Worm (Caenorhabditis elegans) whole organism, L4 larva: ENCODE data around the gene trpp-6.
A peak's percentile ranks its signal among the peaks of the same experiment; 100 is the strongest.

Experiments
- T26A8.4 ChIP-seq: fragments of 200-800 bp; sonication (Bioruptor generic); IDR thresholded peaks from 2 replicates; pipeline ENCODE4 v1.3.6; 2022; ENCODE audit warnings: missing genetic modification characterization, missing compliant biosample characterization
- Y5F2A.4 ChIP-seq: fragments of 200-800 bp; sonication (Bioruptor generic); optimal IDR thresholded peaks from 2 replicates; lab custom pipeline; 2018; ENCODE audit warnings: mild to moderate bottlenecking, missing genetic modification characterization, missing compliant biosample characterization
- aha-1 ChIP-seq: fragments of 150-350 bp; peaks from one replicate; lab custom pipeline; 2014; ENCODE audit warnings: missing biosample characterization, missing genetic modification characterization
- ceh-20 ChIP-seq: fragments of 200-800 bp; sonication (Bioruptor generic); IDR thresholded peaks from 2 replicates; pipeline ENCODE4 v1.3.6; 2022; ENCODE audit warnings: missing genetic modification reagents, missing genetic modification characterization, missing compliant biosample characterization
- ceh-32 ChIP-seq: sonication (generic microtip); optimal IDR thresholded peaks from 2 replicates; lab custom pipeline; 2016; ENCODE audit warnings: mild to moderate bottlenecking, missing genetic modification characterization, missing compliant biosample characterization; ENCODE audit not compliant: poor library complexity
- ctbp-1 ChIP-seq: fragments of 200-800 bp; sonication (Bioruptor generic); IDR thresholded peaks from 2 replicates; pipeline ENCODE4 v1.3.6; 2022; ENCODE audit warnings: missing genetic modification reagents, missing genetic modification characterization, missing compliant biosample characterization
- daf-12 ChIP-seq: fragments of 150-350 bp; optimal IDR thresholded peaks from 2 replicates; lab custom pipeline; 2014; ENCODE audit warnings: missing biosample characterization, missing genetic modification reagents, missing genetic modification characterization
- daf-16 ChIP-seq, 3 experiments: sonication (generic microtip); optimal IDR thresholded peaks; 2 replicates each; lab custom pipeline; 2016 to 2017; ENCODE audit warnings: missing genetic modification characterization in 3 of 3, missing genetic modification reagents in 3 of 3, mild to moderate bottlenecking in 2 of 3, missing compliant biosample characterization in 2 of 3, missing biosample characterization in 1 of 3, moderate library complexity in 1 of 3
- daf-8 ChIP-seq: fragments of 200-800 bp; sonication (Bioruptor generic); IDR thresholded peaks from 2 replicates; pipeline ENCODE4 v1.3.6; 2022; ENCODE audit warnings: missing genetic modification characterization, missing compliant biosample characterization
- dmd-6 ChIP-seq: fragments of 200-800 bp; sonication (Bioruptor generic); IDR thresholded peaks from 2 replicates; pipeline ENCODE4 v1.3.6; 2022; ENCODE audit warnings: missing genetic modification reagents, missing genetic modification characterization, missing compliant biosample characterization
- dmd-8 ChIP-seq: fragments of 200-800 bp; sonication (Bioruptor generic); IDR thresholded peaks from 2 replicates; pipeline ENCODE4 v1.3.6; 2022; ENCODE audit warnings: missing genetic modification characterization, missing compliant biosample characterization
- dpl-1 ChIP-seq: fragments of 150-350 bp; optimal IDR thresholded peaks from 2 replicates; lab custom pipeline; 2014; ENCODE audit warnings: missing biosample characterization, missing genetic modification reagents, missing genetic modification characterization
- duxl-1 ChIP-seq: sonication (generic microtip); optimal IDR thresholded peaks from 2 replicates; lab custom pipeline; 2016; ENCODE audit warnings: mild to moderate bottlenecking, missing genetic modification characterization, moderate library complexity, missing compliant biosample characterization; ENCODE audit not compliant: poor library complexity
- dve-1 ChIP-seq: sonication (generic microtip); optimal IDR thresholded peaks from 2 replicates; lab custom pipeline; 2017; ENCODE audit warnings: antibody characterized with exemption, mild to moderate bottlenecking, missing genetic modification characterization, missing compliant biosample characterization; ENCODE audit not compliant: insufficient read depth
- egl-43 ChIP-seq: fragments of 200-800 bp; sonication (Bioruptor generic); IDR thresholded peaks from 2 replicates; pipeline ENCODE4 v1.3.6; 2022; ENCODE audit warnings: missing genetic modification reagents, missing genetic modification characterization, missing compliant biosample characterization
- fkh-10 ChIP-seq: fragments of 150-350 bp; optimal IDR thresholded peaks from 2 replicates; lab custom pipeline; 2014; ENCODE audit warnings: missing biosample characterization, missing genetic modification reagents, missing genetic modification characterization
- hlh-11 ChIP-seq: fragments of 200-800 bp; sonication (Bioruptor generic); optimal IDR thresholded peaks from 2 replicates; lab custom pipeline; 2018; ENCODE audit warnings: mild to moderate bottlenecking, missing genetic modification characterization, missing compliant biosample characterization
- hlh-30 ChIP-seq: sonication (generic microtip); optimal IDR thresholded peaks from 2 replicates; lab custom pipeline; 2017; ENCODE audit warnings: antibody characterized with exemption, mild to moderate bottlenecking, missing genetic modification characterization, missing compliant biosample characterization; ENCODE audit not compliant: insufficient read depth
- hmg-1.1 ChIP-seq: fragments of 200-800 bp; sonication (Bioruptor generic); IDR thresholded peaks from 2 replicates; pipeline ENCODE4 v1.3.6; 2022; ENCODE audit warnings: missing genetic modification reagents, missing genetic modification characterization, missing compliant biosample characterization
- jun-1 ChIP-seq: fragments of 150-350 bp; optimal IDR thresholded peaks from 2 replicates; lab custom pipeline; 2014; ENCODE audit warnings: missing biosample characterization, missing genetic modification reagents, missing genetic modification characterization
- lin-29 ChIP-seq: fragments of 200-800 bp; sonication (Bioruptor generic); IDR thresholded peaks from 2 replicates; pipeline ENCODE4 v1.3.6; 2022; ENCODE audit warnings: missing genetic modification reagents, missing genetic modification characterization, missing compliant biosample characterization
- lin-39 ChIP-seq: fragments of 150-350 bp; optimal IDR thresholded peaks from 2 replicates; lab custom pipeline; 2014; ENCODE audit warnings: missing biosample characterization, missing genetic modification reagents, missing genetic modification characterization
- lsy-2 ChIP-seq, 2 experiments: fragments of 150-350 bp in 1 of 2; sonication (generic microtip) in 1 of 2; optimal IDR thresholded peaks; 2 replicates each; lab custom pipeline; 2014 to 2017; ENCODE audit warnings: missing biosample characterization in 2 of 2, missing genetic modification characterization in 2 of 2
- madf-9 ChIP-seq: fragments of 200-800 bp; sonication (Bioruptor generic); conservative IDR thresholded peaks from 2 replicates; pipeline ENCODE4 v1.3.6; 2022; ENCODE audit warnings: missing genetic modification reagents, missing genetic modification characterization, missing compliant biosample characterization
- mdl-1 ChIP-seq, 2 experiments: fragments of 150-350 bp in 1 of 2; sonication (generic microtip) in 1 of 2; optimal IDR thresholded peaks; 2 replicates each; lab custom pipeline; 2014 to 2017; ENCODE audit warnings: missing biosample characterization in 2 of 2, missing genetic modification characterization in 2 of 2
- mep-1 ChIP-seq: fragments of 150-350 bp; sonication (generic microtip); optimal IDR thresholded peaks from 3 replicates; lab custom pipeline; 2014; ENCODE audit warnings: missing biosample characterization, missing genetic modification characterization
- mes-2 ChIP-seq: sonication (generic microtip); optimal IDR thresholded peaks from 2 replicates; lab custom pipeline; 2016; ENCODE audit warnings: missing genotype, mild to moderate bottlenecking, missing genetic modification characterization, missing compliant biosample characterization; ENCODE audit not compliant: poor library complexity, severe bottlenecking
- mxl-3 ChIP-seq: fragments of 200-800 bp; sonication (Bioruptor generic); optimal IDR thresholded peaks from 2 replicates; lab custom pipeline; 2018; ENCODE audit warnings: mild to moderate bottlenecking, missing genetic modification characterization, missing compliant biosample characterization
- nhr-102 ChIP-seq: sonication (generic microtip); optimal IDR thresholded peaks from 2 replicates; lab custom pipeline; 2016; ENCODE audit warnings: mild to moderate bottlenecking, missing genetic modification characterization, moderate library complexity, missing compliant biosample characterization
- nhr-11 ChIP-seq: fragments of 150-350 bp; optimal IDR thresholded peaks from 2 replicates; lab custom pipeline; 2014; ENCODE audit warnings: missing biosample characterization, missing genetic modification characterization
- nhr-28 ChIP-seq: fragments of 150-350 bp; optimal IDR thresholded peaks from 2 replicates; lab custom pipeline; 2014; ENCODE audit warnings: missing biosample characterization, missing genetic modification characterization
- nhr-42 ChIP-seq: fragments of 200-800 bp; sonication (Bioruptor generic); IDR thresholded peaks from 2 replicates; pipeline ENCODE4 v1.3.6; 2022; ENCODE audit warnings: missing genetic modification characterization, missing compliant biosample characterization
- nhr-48 ChIP-seq: sonication (generic microtip); optimal IDR thresholded peaks from 2 replicates; lab custom pipeline; 2016; ENCODE audit warnings: mild to moderate bottlenecking, missing genetic modification characterization, missing compliant biosample characterization
- nhr-6 ChIP-seq: fragments of 150-350 bp; optimal IDR thresholded peaks from 2 replicates; lab custom pipeline; 2014; ENCODE audit warnings: missing biosample characterization, missing genetic modification characterization
- pqm-1 ChIP-seq: sonication (generic microtip); optimal IDR thresholded peaks from 2 replicates; lab custom pipeline; 2017; ENCODE audit warnings: missing biosample characterization, missing genetic modification characterization
- rbr-2 ChIP-seq: sonication (generic microtip); optimal IDR thresholded peaks from 2 replicates; lab custom pipeline; 2016; ENCODE audit warnings: missing genotype, missing genetic modification characterization, missing compliant biosample characterization
- saeg-2 ChIP-seq: fragments of 200-800 bp; sonication (Bioruptor generic); IDR thresholded peaks from 2 replicates; pipeline ENCODE4 v1.3.6; 2022; ENCODE audit warnings: missing genetic modification reagents, missing genetic modification characterization, missing compliant biosample characterization
- spr-3 ChIP-seq: fragments of 200-800 bp; sonication (Bioruptor generic); optimal IDR thresholded peaks from 2 replicates; lab custom pipeline; 2018; ENCODE audit warnings: mild to moderate bottlenecking, missing genetic modification characterization, missing compliant biosample characterization
- tra-1 ChIP-seq: fragments of 200-800 bp; sonication (Bioruptor generic); IDR thresholded peaks from 2 replicates; pipeline ENCODE4 v1.3.6; 2022; ENCODE audit warnings: missing genetic modification reagents, missing genetic modification characterization, missing compliant biosample characterization
- zip-11 ChIP-seq: fragments of 200-800 bp; sonication (Bioruptor generic); IDR thresholded peaks from 2 replicates; pipeline ENCODE4 v1.3.6; 2022; ENCODE audit warnings: missing genetic modification characterization, missing compliant biosample characterization

The trpp-6 gene

DNA sequence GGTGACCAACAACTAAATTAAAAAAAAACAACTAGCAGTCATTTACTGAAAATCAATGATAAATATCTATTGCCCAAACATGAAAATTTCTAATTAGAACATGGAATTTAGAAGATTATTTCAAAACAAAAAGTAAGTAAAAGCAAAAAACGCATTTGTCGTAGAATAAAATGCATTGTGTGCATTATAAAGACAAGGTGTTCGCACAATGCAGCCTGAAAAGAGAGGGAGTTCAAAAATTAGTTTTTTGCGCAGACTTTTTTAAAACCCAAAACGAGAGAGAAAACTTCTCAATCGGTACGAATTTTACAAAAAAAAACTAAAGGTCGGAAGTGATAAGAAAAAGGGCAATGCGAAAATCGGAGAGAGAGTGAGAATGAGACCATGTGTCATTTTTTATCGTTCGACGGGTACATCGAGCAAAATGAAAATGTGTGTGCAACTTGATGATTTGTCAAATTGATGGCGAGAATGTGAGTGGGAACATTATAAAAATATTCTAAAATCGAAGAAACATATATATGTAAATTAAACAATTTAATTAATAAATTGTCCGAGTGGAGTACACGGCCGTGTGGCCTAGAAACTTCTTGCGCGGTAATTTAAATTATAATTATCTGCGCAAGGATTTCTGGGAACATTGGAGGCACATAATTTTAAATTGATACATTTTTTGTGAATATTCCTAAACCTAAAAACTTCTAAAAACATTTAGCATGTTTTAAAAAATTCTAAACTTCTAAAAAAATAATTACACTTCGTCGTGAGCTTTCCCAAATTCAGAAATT, 39.9 kb downstream of the trpp-6 start (continued):
- TF ChIP-seq nhr-48 (peak; percentile 8), egl-43 (GFP tag; lab: Robert Waterston, UW) (no peak), rbr-2 (no peak), Y5F2A.4 (no peak), ctbp-1 (GFP tag; lab: Robert Waterston, UW) (no peak), nhr-42 (no peak), tra-1 (GFP tag; lab: Robert Waterston, UW) (0 out of 2 replicates have a peak, but pooled peaks have one; percentile 32), jun-1 (tag; lab: Kevin White, UChicago) (no peak), nhr-102 (peak; percentile 31), mep-1 (tag; lab: Kevin White, UChicago) (peak; percentile 24), nhr-28 (tag; lab: Kevin White, UChicago) (peak; percentile 81), lsy-2 (tag; optimal IDR thresholded peaks at IDR 0.05; lab: Kevin White, UChicago) (peak in 1 of 2 experiments; percentile 48), mdl-1 (tag; optimal IDR thresholded peaks at IDR 0.05; lab: Kevin White, UChicago) (peak in 1 of 2 experiments; percentile 47), fkh-10 (no peak), ceh-32 (no peak), duxl-1 (tag; lab: Kevin White, UChicago) (no peak), lin-29 (0 out of 2 replicates have a peak, but pooled peaks have one; percentile 13), nhr-6 (tag; lab: Kevin White, UChicago) (no peak)

ce11 chrV:10035586-10035985, 43.9 kb downstream of the trpp-6 start:
- TF ChIP-seq lin-39 (tag; lab: Kevin White, UChicago) (no peak), daf-8 (GFP tag; lab: Robert Waterston, UW) (no peak), rbr-2 (peak; percentile 5)

DNA sequence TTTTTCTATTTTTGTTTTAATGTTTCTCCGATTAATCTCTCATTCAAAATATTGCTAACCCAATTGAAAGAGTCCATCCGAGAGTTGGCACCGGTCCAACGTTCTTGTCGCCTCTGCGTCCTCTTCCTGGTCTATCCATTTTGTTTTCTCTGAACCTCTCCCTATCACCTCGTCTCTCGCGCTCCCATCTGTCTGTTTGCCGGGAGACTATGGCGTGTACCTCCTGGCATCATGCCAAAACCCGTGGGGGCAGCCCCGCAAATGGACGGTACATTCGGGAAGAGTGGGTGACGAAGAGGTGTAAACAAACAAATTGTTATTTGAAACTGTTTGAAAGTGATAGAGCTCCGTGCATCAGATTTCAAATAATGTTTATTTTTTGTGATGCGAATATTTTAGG, 44.6 kb downstream of the trpp-6 start, which contains the start of gene T06E8.2:
Gene T06E8.2, minus strand, starts transcription at position 139 of the 400 bp plus-strand sequence.
- TF ChIP-seq mdl-1 (tag; optimal IDR thresholded peaks at IDR 0.05; lab: Kevin White, UChicago), result peak in 1 of 2 experiments; percentile 69
- 0 out of 2 replicates have a peak, but pooled peaks have one; percentile 53 for TF ChIP-seq saeg-2 (GFP tag; lab: Robert Waterston, UW)
- peak; percentile 79 for TF ChIP-seq mxl-3 (GFP tag; lab: Kevin White, UChicago)
- 0 out of 2 replicates have a peak, but pooled peaks have one; percentile 45 for TF ChIP-seq tra-1 (GFP tag; lab: Robert Waterston, UW)
- no peak for TF ChIP-seq egl-43 (GFP tag; lab: Robert Waterston, UW)
- TF ChIP-seq dmd-8 (GFP tag; lab: Robert Waterston, UW), result no peak
- no peak for TF ChIP-seq daf-12
- peak; percentile 47 for TF ChIP-seq nhr-28 (tag; lab: Kevin White, UChicago)
- peak in 1 of 2 experiments; percentile 43 for TF ChIP-seq daf-16 (GFP tag; optimal IDR thresholded peaks at IDR 0.05; lab: Kevin White, UChicago)
- TF ChIP-seq daf-16 (tag; optimal IDR thresholded peaks at IDR 0.05; lab: Kevin White, UChicago), result peak; percentile 39
- TF ChIP-seq hlh-11 (tag; lab: Kevin White, UChicago), result peak; percentile 76
- peak; percentile 69 for TF ChIP-seq dve-1 (tag; lab: Kevin White, UChicago)
- TF ChIP-seq pqm-1 (tag; lab: Kevin White, UChicago), result no peak
- TF ChIP-seq mes-2, result peak; percentile 30
- TF ChIP-seq dpl-1 (GFP tag; lab: Kevin White, UChicago), result peak; percentile 16
- TF ChIP-seq spr-3 (GFP tag; lab: Kevin White, UChicago), result no peak
- TF ChIP-seq nhr-6 (tag; lab: Kevin White, UChicago), result peak; percentile 72
- TF ChIP-seq nhr-11, result peak; percentile 43
- 0 out of 2 replicates have a peak, but pooled peaks have one; percentile 24 for TF ChIP-seq T26A8.4 (GFP tag; lab: Robert Waterston, UW)
- peak; percentile 35 for TF ChIP-seq aha-1 (tag; lab: Kevin White, UChicago)
- 0 out of 2 replicates have a peak, but pooled peaks have one; percentile 31 for TF ChIP-seq madf-9
- TF ChIP-seq rbr-2, result peak; percentile 26
- TF ChIP-seq hmg-1.1 (GFP tag; lab: Robert Waterston, UW), result peak; percentile 27; the same call in 1 of the 2 replicates
- peak; percentile 82 for TF ChIP-seq hlh-30 (tag; lab: Kevin White, UChicago)
- peak; percentile 54 for TF ChIP-seq dmd-6 (GFP tag; lab: Robert Waterston, UW)
- peak; percentile 14 for TF ChIP-seq nhr-48
- 0 out of 2 replicates have a peak, but pooled peaks have one; percentile 27 for TF ChIP-seq ceh-20
- TF ChIP-seq lsy-2 (tag; optimal IDR thresholded peaks at IDR 0.05; lab: Kevin White, UChicago), result peak in 1 of 2 experiments; percentile 54
- TF ChIP-seq zip-11 (GFP tag; lab: Robert Waterston, UW), result no peak
- peak; percentile 64 for TF ChIP-seq mep-1 (tag; lab: Kevin White, UChicago)
